Fruit fly (Drosophila melanogaster) whole organism, wandering third instar larva: Measurements from ENCODE around the gene Vps52.
A peak's percentile ranks its signal among the peaks of the same experiment; 100 is the strongest.

Experiments used
- Myc ChIP-seq: fragments of >200 bp; optimal IDR thresholded peaks from 2 replicates; lab custom pipeline; 2017
- foxo ChIP-seq, 2 experiments: fragments of 200-800 bp; sonication (Bioruptor generic); optimal IDR thresholded peaks; 2 replicates in 1 of 2; 3 replicates in 1 of 2; lab custom pipeline; 2016 to 2017; ENCODE audit warnings: missing biosample characterization in 2 of 2, missing genetic modification characterization in 2 of 2
- pan ChIP-seq: fragments of >200 bp; optimal IDR thresholded peaks from 2 replicates; lab custom pipeline; 2017

dm6 chr2L:5479971-5480370, 43.7 kb downstream of the Vps52 start:
- TF ChIP-seq pan (lab: Kevin White, UChicago) (no peak), Myc (no peak), foxo (GFP tag; optimal IDR thresholded peaks at IDR 0.05; lab: Kevin White, UChicago) (peak in 1 of 2 experiments; percentile 82)
